Fruit fly (Drosophila melanogaster) whole organism, adult: ENCODE results near the gene CG7945.
A peak's percentile ranks its signal among the peaks of the same experiment; 100 is the strongest.

Source experiments
- CG11617 ChIP-seq: fragments of 200-800 bp; sonication (Bioruptor generic); optimal IDR thresholded peaks from 2 replicates; lab custom pipeline; 2017; ENCODE audit warnings: mild to moderate bottlenecking, missing biosample characterization, missing genetic modification reagents, missing genetic modification characterization
- CG14711 ChIP-seq: fragments of 200-800 bp; sonication (Bioruptor generic); optimal IDR thresholded peaks from 2 replicates; lab custom pipeline; 2018; ENCODE audit warnings: missing biosample characterization, mild to moderate bottlenecking, missing genetic modification characterization, moderate library complexity
- CG1620 ChIP-seq: fragments of 200-800 bp; sonication (Bioruptor generic); optimal IDR thresholded peaks from 2 replicates; lab custom pipeline; 2016; ENCODE audit warnings: missing biosample characterization, missing genetic modification characterization
- Crg-1 ChIP-seq: fragments of 200-800 bp; sonication (Bioruptor generic); optimal IDR thresholded peaks from 2 replicates; lab custom pipeline; 2016; ENCODE audit warnings: missing biosample characterization, missing genetic modification characterization
- Mnt ChIP-seq: fragments of 200-800 bp; sonication (Bioruptor generic); optimal IDR thresholded peaks from 2 replicates; lab custom pipeline; 2016; ENCODE audit warnings: missing biosample characterization, mild to moderate bottlenecking, missing genetic modification characterization
- bab1 ChIP-seq: fragments of 200-800 bp; sonication (Bioruptor generic); optimal IDR thresholded peaks from 3 replicates; lab custom pipeline; 2019; ENCODE audit warnings: missing biosample characterization, mild to moderate bottlenecking, missing genetic modification characterization, moderate library complexity
- cnc ChIP-seq, 2 experiments: fragments of >200 bp; optimal IDR thresholded peaks; 2 replicates each; lab custom pipeline; 2017
- ovo ChIP-seq: fragments of 200-800 bp; sonication (Bioruptor generic); optimal IDR thresholded peaks from 2 replicates; lab custom pipeline; 2016; ENCODE audit warnings: missing biosample characterization, missing genetic modification characterization
- pad ChIP-seq: fragments of 200-800 bp; sonication (Bioruptor generic); optimal IDR thresholded peaks from 3 replicates; lab custom pipeline; 2017; ENCODE audit warnings: missing biosample characterization, missing genetic modification characterization, mild to moderate bottlenecking, moderate library complexity, missing genetic modification reagents
- toe ChIP-seq: fragments of 200-800 bp; sonication (Bioruptor generic); optimal IDR thresholded peaks from 2 replicates; lab custom pipeline; 2016; ENCODE audit warnings: missing biosample characterization, missing genetic modification characterization

dm6 chr3L:15553993-15554644, 30.2 kb upstream of the CG7945 start, which contains the start of gene AGO2:
- TF ChIP-seq Mnt (peak; percentile 59), cnc (optimal IDR thresholded peaks at IDR 0.05; lab: Kevin White, UChicago) (no peak), CG1620 (GFP tag; lab: Kevin White, UChicago) (no peak), CG14711 (tag; lab: Kevin White, UChicago) (peak; percentile 65), CG11617 (GFP tag; lab: Kevin White, UChicago) (peak; percentile 14), Crg-1 (GFP tag; lab: Kevin White, UChicago) (no peak), toe (GFP tag; lab: Kevin White, UChicago) (no peak), pad (peak; percentile 94), bab1 (GFP tag; lab: Kevin White, UChicago) (peak; percentile 68), ovo (GFP tag; lab: Kevin White, UChicago) (no peak)
